Worm (Caenorhabditis elegans) whole organism, late embryonic: Measurements from ENCODE around the gene B0507.9.

Experiments used
- C08G9.2 ChIP-seq: sonication (generic microtip); optimal IDR thresholded peaks from 2 replicates; lab custom pipeline; 2016; ENCODE audit warnings: mild to moderate bottlenecking, missing genetic modification characterization, moderate library complexity, missing compliant biosample characterization
- C38D4.7 ChIP-seq: fragments of 200-800 bp; sonication (Bioruptor generic); optimal IDR thresholded peaks from 2 replicates; lab custom pipeline; 2018; ENCODE audit warnings: mild to moderate bottlenecking, missing genetic modification characterization, moderate library complexity, missing compliant biosample characterization
- F13H6.1 ChIP-seq: sonication (generic microtip); optimal IDR thresholded peaks from 2 replicates; lab custom pipeline; 2016; ENCODE audit warnings: missing genetic modification characterization, missing compliant biosample characterization
- K02D7.2 ChIP-seq: sonication (generic microtip); optimal IDR thresholded peaks from 2 replicates; lab custom pipeline; 2017; ENCODE audit warnings: mild to moderate bottlenecking, missing genetic modification characterization, missing compliant biosample characterization
- K09A11.1 ChIP-seq: sonication (generic microtip); optimal IDR thresholded peaks from 2 replicates; lab custom pipeline; 2017; ENCODE audit warnings: antibody characterized with exemption, mild to moderate bottlenecking, missing genetic modification characterization, missing compliant biosample characterization; ENCODE audit not compliant: insufficient read depth
- T23F11.4 ChIP-seq: fragments of 200-800 bp; sonication (Bioruptor generic); optimal IDR thresholded peaks from 2 replicates; lab custom pipeline; 2018; ENCODE audit warnings: mild to moderate bottlenecking, missing genetic modification characterization, missing compliant biosample characterization
- Y22D7AL.16 ChIP-seq: sonication (generic microtip); optimal IDR thresholded peaks from 2 replicates; lab custom pipeline; 2016; ENCODE audit warnings: missing genetic modification characterization, missing compliant biosample characterization
- ahr-1 ChIP-seq: sonication (generic microtip); optimal IDR thresholded peaks from 2 replicates; lab custom pipeline; 2016; ENCODE audit warnings: missing genetic modification characterization, missing compliant biosample characterization
- ama-1 ChIP-seq: fragments of 150-350 bp; optimal IDR thresholded peaks from 2 replicates; lab custom pipeline; 2014
- ceh-14 ChIP-seq: sonication (generic microtip); optimal IDR thresholded peaks from 2 replicates; lab custom pipeline; 2016; ENCODE audit warnings: missing genotype, missing genetic modification characterization, missing compliant biosample characterization
- ceh-2 ChIP-seq: sonication (generic microtip); optimal IDR thresholded peaks from 2 replicates; lab custom pipeline; 2016; ENCODE audit warnings: missing genotype, missing genetic modification characterization, missing compliant biosample characterization
- ceh-22 ChIP-seq: sonication (generic microtip); optimal IDR thresholded peaks from 2 replicates; lab custom pipeline; 2017; ENCODE audit warnings: missing biosample characterization, missing genetic modification characterization
- ceh-24 ChIP-seq: sonication (generic microtip); optimal IDR thresholded peaks from 2 replicates; lab custom pipeline; 2016; ENCODE audit warnings: mild to moderate bottlenecking, missing genetic modification characterization, missing compliant biosample characterization
- ceh-6 ChIP-seq: fragments of 200-800 bp; sonication (Bioruptor generic); optimal IDR thresholded peaks from 2 replicates; lab custom pipeline; 2018; ENCODE audit warnings: mild to moderate bottlenecking, missing genetic modification characterization, missing compliant biosample characterization
- elt-2 ChIP-seq: sonication (generic microtip); optimal IDR thresholded peaks from 2 replicates; lab custom pipeline; 2016; ENCODE audit warnings: missing genetic modification reagents, missing genetic modification characterization, missing compliant biosample characterization
- ets-4 ChIP-seq: sonication (generic microtip); optimal IDR thresholded peaks from 2 replicates; lab custom pipeline; 2016; ENCODE audit warnings: missing genetic modification characterization, missing compliant biosample characterization
- eyg-1 ChIP-seq: sonication (generic microtip); optimal IDR thresholded peaks from 2 replicates; lab custom pipeline; 2016; ENCODE audit warnings: missing genotype, missing genetic modification characterization, missing compliant biosample characterization
- fkh-10 ChIP-seq: fragments of 150-350 bp; optimal IDR thresholded peaks from 2 replicates; lab custom pipeline; 2014; ENCODE audit warnings: missing biosample characterization, missing genetic modification reagents, missing genetic modification characterization
- fkh-6 ChIP-seq: sonication (generic microtip); optimal IDR thresholded peaks from 2 replicates; lab custom pipeline; 2016; ENCODE audit warnings: missing genetic modification characterization, missing compliant biosample characterization
- hlh-30 ChIP-seq: sonication (generic microtip); optimal IDR thresholded peaks from 2 replicates; lab custom pipeline; 2017; ENCODE audit warnings: antibody characterized with exemption, missing genetic modification characterization, missing compliant biosample characterization; ENCODE audit not compliant: insufficient read depth
- hlh-6 ChIP-seq: sonication (generic microtip); optimal IDR thresholded peaks from 2 replicates; lab custom pipeline; 2016; ENCODE audit warnings: missing genotype, missing genetic modification characterization, missing compliant biosample characterization
- hlh-8 ChIP-seq: sonication (generic microtip); optimal IDR thresholded peaks from 2 replicates; lab custom pipeline; 2016; ENCODE audit warnings: missing genotype, missing genetic modification characterization, missing compliant biosample characterization
- lim-6 ChIP-seq: sonication (generic microtip); optimal IDR thresholded peaks from 2 replicates; lab custom pipeline; 2016; ENCODE audit warnings: missing genetic modification characterization, missing compliant biosample characterization
- lin-11 ChIP-seq: fragments of 200-800 bp; sonication (Bioruptor generic); optimal IDR thresholded peaks from 2 replicates; lab custom pipeline; 2018; ENCODE audit warnings: mild to moderate bottlenecking, missing genetic modification characterization, missing compliant biosample characterization
- nfya-1 ChIP-seq: sonication (generic microtip); optimal IDR thresholded peaks from 2 replicates; lab custom pipeline; 2017; ENCODE audit warnings: missing genetic modification characterization, mild to moderate bottlenecking, missing compliant biosample characterization, antibody characterized with exemption, moderate library complexity
- nhr-11 ChIP-seq: fragments of 150-350 bp; optimal IDR thresholded peaks from 2 replicates; lab custom pipeline; 2014; ENCODE audit warnings: missing biosample characterization, missing genetic modification characterization
- nhr-232 ChIP-seq: sonication (generic microtip); optimal IDR thresholded peaks from 2 replicates; lab custom pipeline; 2016; ENCODE audit warnings: missing genetic modification characterization, missing compliant biosample characterization
- pag-3 ChIP-seq: sonication (generic microtip); optimal IDR thresholded peaks from 2 replicates; lab custom pipeline; 2016; ENCODE audit warnings: missing compliant biosample characterization, missing genetic modification characterization, borderline replicate concordance
- pat-9 ChIP-seq: fragments of 200-800 bp; sonication (Bioruptor generic); optimal IDR thresholded peaks from 2 replicates; lab custom pipeline; 2018; ENCODE audit warnings: mild to moderate bottlenecking, missing genetic modification characterization, moderate library complexity, missing compliant biosample characterization
- pax-1 ChIP-seq: fragments of 150-350 bp; optimal IDR thresholded peaks from 2 replicates; lab custom pipeline; 2014; ENCODE audit warnings: missing biosample characterization, missing genetic modification characterization
- pha-2 ChIP-seq: sonication (generic microtip); optimal IDR thresholded peaks from 2 replicates; lab custom pipeline; 2017; ENCODE audit warnings: mild to moderate bottlenecking, missing genetic modification characterization, missing compliant biosample characterization
- pqm-1 ChIP-seq: sonication (generic microtip); optimal IDR thresholded peaks from 2 replicates; lab custom pipeline; 2016; ENCODE audit warnings: missing genetic modification characterization, missing compliant biosample characterization
- pros-1 ChIP-seq: fragments of 150-350 bp; optimal IDR thresholded peaks from 2 replicates; lab custom pipeline; 2014; ENCODE audit warnings: missing biosample characterization, missing genetic modification reagents, missing genetic modification characterization
- ref-2 ChIP-seq: sonication (generic microtip); optimal IDR thresholded peaks from 2 replicates; lab custom pipeline; 2016; ENCODE audit warnings: missing genetic modification characterization, missing compliant biosample characterization
- rnt-1 ChIP-seq: sonication (generic microtip); optimal IDR thresholded peaks from 2 replicates; lab custom pipeline; 2016; ENCODE audit warnings: missing genetic modification characterization, missing compliant biosample characterization
- sdc-2 ChIP-seq: sonication (generic microtip); optimal IDR thresholded peaks from 2 replicates; lab custom pipeline; 2016; ENCODE audit warnings: missing genotype, missing genetic modification characterization, missing compliant biosample characterization
- sox-2 ChIP-seq: fragments of 200-800 bp; sonication (Bioruptor generic); IDR thresholded peaks from 2 replicates; pipeline ENCODE4 v1.3.6; 2022; ENCODE audit warnings: missing genetic modification reagents, missing genetic modification characterization, missing compliant biosample characterization
- sox-4 ChIP-seq: sonication (generic microtip); optimal IDR thresholded peaks from 2 replicates; lab custom pipeline; 2017; ENCODE audit warnings: mild to moderate bottlenecking, missing genetic modification characterization, inconsistent platforms, missing compliant biosample characterization
- ttx-3 ChIP-seq: sonication (generic microtip); optimal IDR thresholded peaks from 2 replicates; lab custom pipeline; 2016; ENCODE audit warnings: missing genetic modification reagents, missing genetic modification characterization, missing compliant biosample characterization
- unc-42 ChIP-seq: sonication (generic microtip); optimal IDR thresholded peaks from 2 replicates; lab custom pipeline; 2016; ENCODE audit warnings: missing genotype, missing genetic modification characterization, missing compliant biosample characterization
- unc-55 ChIP-seq: sonication (generic microtip); optimal IDR thresholded peaks from 2 replicates; lab custom pipeline; 2017; ENCODE audit warnings: missing biosample characterization, missing genetic modification reagents, missing genetic modification characterization
- unc-86 ChIP-seq: sonication (generic microtip); optimal IDR thresholded peaks from 2 replicates; lab custom pipeline; 2016; ENCODE audit warnings: missing genetic modification characterization, missing compliant biosample characterization
- zip-5 ChIP-seq: sonication (generic microtip); optimal IDR thresholded peaks from 2 replicates; lab custom pipeline; 2016; ENCODE audit warnings: missing genetic modification characterization, missing compliant biosample characterization
- ztf-16 ChIP-seq: sonication (generic microtip); optimal IDR thresholded peaks from 2 replicates; lab custom pipeline; 2017; ENCODE audit warnings: missing genetic modification characterization, missing compliant biosample characterization

The B0507.9 gene

ce11 chrV:8795499-8795898 is 29.7 kb upstream of the B0507.9 start:
- no peak for TF ChIP-seq C38D4.7 (GFP tag; lab: Kevin White, UChicago)
- no peak for TF ChIP-seq F13H6.1
- TF ChIP-seq ceh-14 = no peak
- peak; percentile 27 for TF ChIP-seq elt-2 (tag; lab: Kevin White, UChicago)

- TF ChIP-seq ceh-6 (no peak), C08G9.2 (tag; lab: Kevin White, UChicago) (no peak), C38D4.7 (GFP tag; lab: Kevin White, UChicago) (no peak), pag-3 (tag; lab: Kevin White, UChicago) (no peak), ama-1 (lab: Kevin White, UChicago) (peak; percentile 42)
Measured at ce11 chrV:8792814-8793213, 27.0 kb upstream of the B0507.9 start.

ce11 chrV:8789345-8789744 is 23.5 kb upstream of the B0507.9 start:
- TF ChIP-seq K09A11.1 (tag; lab: Kevin White, UChicago) = no peak
- TF ChIP-seq ahr-1 (tag; lab: Kevin White, UChicago) = no peak
- TF ChIP-seq unc-42 (tag; lab: Kevin White, UChicago) = no peak
- TF ChIP-seq K02D7.2 (tag; lab: Kevin White, UChicago) = no peak
- TF ChIP-seq pros-1 = no peak
- no peak for TF ChIP-seq ceh-24 (tag; lab: Kevin White, UChicago)
- no peak for TF ChIP-seq sox-2 (GFP tag; lab: Robert Waterston, UW)
- TF ChIP-seq T23F11.4 (GFP tag; lab: Kevin White, UChicago) = no peak

- TF ChIP-seq unc-42 (tag; lab: Kevin White, UChicago) (no peak), Y22D7AL.16 (tag; lab: Kevin White, UChicago) (no peak), pros-1 (no peak), rnt-1 (no peak), fkh-10 (no peak), pax-1 (no peak), pag-3 (tag; lab: Kevin White, UChicago) (no peak), ttx-3 (tag; lab: Kevin White, UChicago) (no peak), K09A11.1 (tag; lab: Kevin White, UChicago) (no peak)
Measured at ce11 chrV:8786245-8786644, 20.4 kb upstream of the B0507.9 start, which contains the start of gene sup-37. Gene sup-37, plus strand, starts transcription at chrV:8786545.

ce11 chrV:8785526-8785925 is 19.7 kb upstream of the B0507.9 start:
- peak; percentile 71 for TF ChIP-seq ref-2 (tag; lab: Kevin White, UChicago)
- TF ChIP-seq unc-55 (GFP tag; lab: Kevin White, UChicago) = peak; percentile 40
- TF ChIP-seq sdc-2 = peak; percentile 57
- no peak for TF ChIP-seq ceh-22 (tag; lab: Kevin White, UChicago)
- TF ChIP-seq fkh-6 (tag; lab: Kevin White, UChicago) = no peak
- peak; percentile 32 for TF ChIP-seq C38D4.7 (GFP tag; lab: Kevin White, UChicago)
- TF ChIP-seq pat-9 = no peak
- TF ChIP-seq Y22D7AL.16 (tag; lab: Kevin White, UChicago) = no peak
- TF ChIP-seq pax-1 = no peak
- no peak for TF ChIP-seq pha-2 (tag; lab: Kevin White, UChicago)
- TF ChIP-seq ceh-2 (tag; lab: Kevin White, UChicago) = peak; percentile 53
- TF ChIP-seq lim-6 = peak; percentile 34
- TF ChIP-seq nhr-232 (tag; lab: Kevin White, UChicago) = peak; percentile 14
- TF ChIP-seq ets-4 (tag; lab: Kevin White, UChicago) = no peak
- TF ChIP-seq sox-4 (tag; lab: Kevin White, UChicago) = no peak
- peak; percentile 79 for TF ChIP-seq hlh-6 (tag; lab: Kevin White, UChicago)
- TF ChIP-seq ceh-24 (tag; lab: Kevin White, UChicago) = no peak
- no peak for TF ChIP-seq K02D7.2 (tag; lab: Kevin White, UChicago)
- peak; percentile 30 for TF ChIP-seq lin-11
- TF ChIP-seq C08G9.2 (tag; lab: Kevin White, UChicago) = peak; percentile 19
- TF ChIP-seq pqm-1 (tag; lab: Kevin White, UChicago) = no peak
- no peak for TF ChIP-seq unc-86 (tag; lab: Kevin White, UChicago)
- TF ChIP-seq zip-5 (tag; lab: Kevin White, UChicago) = no peak
- TF ChIP-seq nhr-11 = no peak
- TF ChIP-seq eyg-1 (tag; lab: Kevin White, UChicago) = no peak
- no peak for TF ChIP-seq hlh-30 (tag; lab: Kevin White, UChicago)
- TF ChIP-seq hlh-8 (tag; lab: Kevin White, UChicago) = peak; percentile 18
- no peak for TF ChIP-seq ama-1 (lab: Kevin White, UChicago)
- TF ChIP-seq ahr-1 (tag; lab: Kevin White, UChicago) = no peak
- TF ChIP-seq nfya-1 (tag; lab: Kevin White, UChicago) = peak; percentile 52
- no peak for TF ChIP-seq pros-1
- peak; percentile 90 for TF ChIP-seq rnt-1
- peak; percentile 53 for TF ChIP-seq ztf-16 (tag; lab: Kevin White, UChicago)
